Worm (Caenorhabditis elegans) whole organism, L3 larva: ENCODE results near the gene pnn-1.

Experiments used
- ceh-9 ChIP-seq: sonication (generic microtip); optimal IDR thresholded peaks from 2 replicates; lab custom pipeline; 2018; ENCODE audit warnings: missing biosample characterization, missing genetic modification characterization
- elt-1 ChIP-seq: fragments of 150-350 bp; optimal IDR thresholded peaks from 2 replicates; lab custom pipeline; 2014; ENCODE audit warnings: missing biosample characterization, missing genetic modification characterization
- elt-3 ChIP-seq, 3 experiments: fragments of 150-350 bp in 1 of 3; sonication (generic microtip) in 2 of 3; optimal IDR thresholded peaks; 2 replicates in 2 of 3; 4 replicates in 1 of 3; lab custom pipeline; 2014 to 2017; ENCODE audit warnings: missing biosample characterization in 3 of 3, missing genetic modification characterization in 3 of 3
- mml-1 ChIP-seq: fragments of 150-350 bp; sonication (generic microtip); optimal IDR thresholded peaks from 3 replicates; lab custom pipeline; 2014; ENCODE audit warnings: missing biosample characterization, missing genetic modification characterization
- nhr-11 ChIP-seq: fragments of 150-350 bp; optimal IDR thresholded peaks from 2 replicates; lab custom pipeline; 2014; ENCODE audit warnings: missing biosample characterization, missing genetic modification characterization
- nhr-237 ChIP-seq: fragments of 150-350 bp; optimal IDR thresholded peaks from 2 replicates; lab custom pipeline; 2014; ENCODE audit warnings: missing biosample characterization, missing genetic modification characterization
- nhr-28 ChIP-seq: fragments of 150-350 bp; optimal IDR thresholded peaks from 2 replicates; lab custom pipeline; 2014; ENCODE audit warnings: missing biosample characterization, missing genetic modification characterization
- skn-1 ChIP-seq: fragments of 150-350 bp; optimal IDR thresholded peaks from 2 replicates; lab custom pipeline; 2014; ENCODE audit warnings: missing biosample characterization, missing genetic modification characterization
- snpc-4 ChIP-seq: fragments of 150-350 bp; optimal IDR thresholded peaks from 2 replicates; lab custom pipeline; 2014; ENCODE audit warnings: missing biosample characterization, missing genetic modification characterization
- zag-1 ChIP-seq: fragments of 150-350 bp; optimal IDR thresholded peaks from 2 replicates; lab custom pipeline; 2014; ENCODE audit warnings: missing biosample characterization, missing genetic modification characterization

DNA sequence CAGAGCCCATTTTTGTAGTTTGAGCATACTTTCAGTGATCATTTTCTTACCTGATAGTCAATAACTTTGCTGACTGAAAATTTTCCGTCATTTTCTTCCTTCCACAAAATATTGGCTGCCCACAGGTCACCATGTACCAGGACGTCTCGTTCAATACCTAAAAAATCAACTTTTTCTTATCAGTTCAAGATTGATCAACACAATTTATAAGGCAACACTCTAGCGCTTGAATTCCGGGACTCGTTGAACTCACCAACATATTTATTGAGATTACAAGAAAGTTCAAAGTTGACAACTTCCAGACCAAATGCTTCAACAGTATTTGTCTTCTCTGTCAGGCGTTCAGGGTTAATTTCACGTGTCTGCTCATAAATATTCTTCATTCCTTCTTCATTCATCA, 37.3 kb upstream of the pnn-1 start:
- no peak for TF ChIP-seq snpc-4 (tag; lab: Kevin White, UChicago)
- no peak for TF ChIP-seq mml-1 (tag; lab: Kevin White, UChicago)
- no peak for TF ChIP-seq elt-1 (tag; lab: Kevin White, UChicago)
- TF ChIP-seq ceh-9 (tag; lab: Kevin White, UChicago): no peak
- no peak for TF ChIP-seq zag-1
- TF ChIP-seq nhr-237: no peak
- TF ChIP-seq nhr-11 (tag; lab: Kevin White, UChicago): no peak
- no peak for TF ChIP-seq nhr-28 (tag; lab: Kevin White, UChicago)
- no peak for TF ChIP-seq elt-3 (tag; optimal IDR thresholded peaks at IDR 0.05; lab: Kevin White, UChicago)
- TF ChIP-seq skn-1 (tag; lab: Kevin White, UChicago): no peak
